Worm (Caenorhabditis elegans): ENCODE data around the gene top-3.

DNA sequence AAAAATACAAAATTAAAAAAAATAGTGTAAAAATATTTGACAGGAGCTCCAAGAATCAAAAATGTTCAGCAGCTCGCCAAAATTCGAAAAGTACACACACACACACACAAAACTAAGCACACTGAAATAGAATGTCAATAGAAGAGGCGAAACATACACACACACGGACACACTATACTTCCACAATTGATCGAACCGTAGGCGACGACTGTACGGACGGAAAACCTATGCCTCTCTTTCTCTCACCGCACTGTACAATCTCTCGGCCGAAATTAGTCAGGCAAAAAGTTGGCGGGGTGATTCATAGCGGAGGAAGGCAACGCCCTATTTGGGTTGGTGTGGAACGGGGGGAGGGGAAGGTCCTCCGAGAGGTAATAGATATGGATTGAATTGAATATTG is 12.5 kb downstream of the top-3 start:
- TF ChIP-seq fax-1 (tag; optimal IDR thresholded peaks at IDR 0.05) (no peak), unc-3 (GFP tag; conservative IDR thresholded peaks at IDR 0.05) (no peak), unc-3 (tag; optimal IDR thresholded peaks at IDR 0.05) (no peak), nhr-11 (tag; optimal IDR thresholded peaks at IDR 0.05) (no peak), fkh-10 (GFP tag; optimal IDR thresholded peaks at IDR 0.05) (no peak), sox-4 (tag; optimal IDR thresholded peaks at IDR 0.05) (no peak)
